Fruit fly (Drosophila melanogaster): ENCODE measurements around the gene CG46312.

Gene CG46312

DNA sequence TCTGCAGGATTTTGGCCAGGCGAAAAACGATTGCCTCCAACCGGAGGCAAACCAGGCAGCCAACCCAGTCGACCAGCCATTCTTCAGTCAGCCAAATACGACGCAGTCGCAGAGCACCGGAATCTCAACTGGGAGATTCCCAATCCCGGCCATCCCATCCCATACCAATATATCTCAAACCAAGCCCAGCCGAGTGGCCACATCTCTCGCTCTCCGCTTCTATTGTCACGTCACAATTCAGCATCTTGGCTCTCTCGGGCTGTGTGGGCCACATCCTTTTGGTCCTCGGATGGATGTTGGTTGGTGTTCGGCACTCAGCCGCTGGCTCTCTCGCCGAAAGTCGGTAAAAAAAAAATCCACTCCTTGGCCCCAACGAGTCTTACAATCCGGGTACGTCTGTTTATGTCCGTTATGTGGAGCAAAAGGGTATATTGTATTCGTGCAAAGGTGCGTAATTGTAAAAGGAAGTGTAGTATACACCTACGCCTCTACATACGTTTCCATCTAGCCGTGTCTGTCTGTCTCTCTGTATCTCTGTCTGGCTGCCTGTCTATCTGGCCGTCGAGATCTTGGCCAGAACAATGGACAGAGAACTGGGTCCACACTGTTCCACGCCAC, 18.5 kb downstream of the CG46312 start, which contains the start of gene mmd:
Gene mmd (minus strand): TSS at position 3 of the 618 bp plus-strand sequence.
- TF ChIP-seq EcR (GFP tag; optimal IDR thresholded peaks at IDR 0.05), result no peak
- TF ChIP-seq Dll (optimal IDR thresholded peaks at IDR 0.05), result no peak
- no peak for TF ChIP-seq usp (GFP tag; optimal IDR thresholded peaks at IDR 0.05)

DNA sequence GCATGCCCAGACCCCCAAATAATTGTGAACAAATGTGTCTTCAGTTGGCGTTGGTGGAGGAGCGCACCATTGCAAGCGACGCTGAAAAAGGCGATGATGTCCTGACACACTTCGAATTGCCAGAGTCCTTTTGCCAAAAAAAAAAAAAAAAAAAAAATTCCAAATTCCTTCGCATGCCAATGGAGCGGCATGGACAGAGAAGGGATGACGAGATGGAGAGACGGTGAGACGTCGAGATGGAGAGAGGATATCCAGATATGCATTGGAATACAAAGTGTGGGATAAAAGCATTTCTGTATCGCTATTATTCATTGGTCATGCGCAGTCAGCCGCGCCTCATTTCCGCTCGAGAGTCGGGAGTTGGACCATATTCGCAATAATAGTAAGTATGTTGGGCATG, 20.2 kb downstream of the CG46312 start:
- TF ChIP-seq psq (optimal IDR thresholded peaks at IDR 0.05) (no peak), CG8478 (optimal IDR thresholded peaks at IDR 0.05) (no peak), Dll (optimal IDR thresholded peaks at IDR 0.05) (no peak), pan (optimal IDR thresholded peaks at IDR 0.05) (no peak), usp (GFP tag; optimal IDR thresholded peaks at IDR 0.05) (no peak), EcR (GFP tag; optimal IDR thresholded peaks at IDR 0.05) (no peak)

DNA sequence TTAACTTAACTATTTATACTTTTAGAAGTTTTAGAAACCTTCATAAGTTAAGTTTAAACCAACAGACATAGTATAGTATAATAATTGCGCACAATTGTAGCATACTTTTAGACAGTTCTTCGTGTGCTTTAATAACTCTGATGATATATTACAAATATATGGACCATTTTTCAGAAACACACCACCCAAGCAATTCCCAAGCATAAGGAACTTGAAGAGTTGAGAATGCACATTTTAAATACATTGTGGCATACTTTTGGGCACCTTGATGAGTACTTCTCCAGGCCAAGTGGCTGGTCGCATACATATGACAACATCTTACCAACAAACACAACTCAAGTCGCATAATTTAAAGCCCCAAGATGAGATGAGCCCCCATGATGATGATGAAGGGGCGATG, 22.2 kb downstream of the CG46312 start:
- TF ChIP-seq psq (optimal IDR thresholded peaks at IDR 0.05) (no peak), EcR (GFP tag; optimal IDR thresholded peaks at IDR 0.05) (no peak), pan (optimal IDR thresholded peaks at IDR 0.05) (no peak), usp (GFP tag; optimal IDR thresholded peaks at IDR 0.05) (no peak), Dll (optimal IDR thresholded peaks at IDR 0.05) (no peak), CG8478 (optimal IDR thresholded peaks at IDR 0.05) (no peak)

DNA sequence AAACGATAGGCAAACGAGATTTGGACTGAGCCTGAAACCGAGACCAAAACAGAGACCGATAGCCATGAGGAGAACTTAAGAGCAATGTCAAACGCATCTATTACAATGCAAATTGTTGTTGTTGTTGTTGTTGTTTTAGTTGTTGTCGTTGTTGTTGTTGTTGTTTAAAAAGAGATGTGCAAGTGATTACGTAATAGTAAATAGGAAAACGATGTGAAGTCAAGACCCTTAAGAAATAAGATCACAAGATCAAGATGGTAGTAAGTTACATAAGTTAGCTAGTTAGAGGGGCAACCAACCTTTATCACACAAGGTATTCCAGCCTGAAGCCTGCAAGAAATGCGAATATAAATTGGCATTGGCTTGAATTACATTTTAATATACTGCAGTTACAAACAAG, 41.7 kb downstream of the CG46312 start:
- TF ChIP-seq Dll (optimal IDR thresholded peaks at IDR 0.05) (no peak), pan (optimal IDR thresholded peaks at IDR 0.05) (no peak), psq (optimal IDR thresholded peaks at IDR 0.05) (no peak), EcR (GFP tag; optimal IDR thresholded peaks at IDR 0.05) (no peak), usp (GFP tag; optimal IDR thresholded peaks at IDR 0.05) (no peak), CG8478 (optimal IDR thresholded peaks at IDR 0.05) (no peak)

DNA sequence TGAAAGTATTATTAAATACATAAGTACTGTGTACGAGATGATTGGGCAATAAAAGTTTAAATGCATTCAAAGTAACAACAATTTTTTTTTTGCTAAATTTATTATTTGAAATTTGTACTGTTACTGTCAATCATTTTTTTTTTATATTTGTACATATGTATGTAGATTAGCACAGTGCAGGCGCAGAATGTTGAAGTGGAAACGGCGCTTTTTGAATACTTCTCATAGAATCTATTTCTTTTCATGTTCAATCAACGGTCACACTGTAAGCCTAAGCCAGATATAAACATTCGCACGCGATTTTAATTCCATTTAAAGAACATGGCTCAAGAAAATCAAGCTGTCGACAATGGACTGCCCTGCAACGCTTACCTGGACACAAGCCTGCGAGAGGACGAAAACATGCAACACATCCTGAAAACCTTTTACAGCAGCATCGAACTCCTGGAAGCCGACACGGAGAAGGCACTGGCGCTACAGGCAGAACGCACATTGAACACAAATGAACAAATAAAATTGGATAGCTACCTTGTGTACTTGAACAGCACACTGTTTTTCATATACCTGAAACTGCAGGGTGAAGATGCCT, 46.9 kb downstream of the CG46312 start, which contains the start of gene Rrp47:
Gene Rrp47 (plus strand): TSS at position 163 of the 589 bp plus-strand sequence.
- TF ChIP-seq usp (GFP tag; optimal IDR thresholded peaks at IDR 0.05) (no peak), psq (optimal IDR thresholded peaks at IDR 0.05) (no peak), pan (optimal IDR thresholded peaks at IDR 0.05) (no peak)

DNA sequence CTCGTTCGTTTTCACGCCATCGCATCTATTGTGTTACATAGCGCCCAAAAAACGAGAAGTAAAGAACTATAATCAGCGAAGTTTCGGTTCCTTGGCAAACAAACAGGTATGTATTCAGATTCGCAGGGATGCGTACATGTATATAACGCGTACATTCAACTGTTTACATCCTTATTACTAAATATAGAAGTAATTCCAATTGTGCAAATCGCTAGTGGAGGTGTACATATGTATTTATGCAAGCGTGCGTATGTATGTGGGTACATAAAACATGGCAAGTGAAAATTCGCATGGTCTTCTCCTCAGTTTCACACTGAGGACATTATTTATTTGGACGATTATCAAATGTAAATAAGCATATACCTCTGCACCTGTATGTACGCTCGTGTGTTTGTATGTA, 50.2 kb downstream of the CG46312 start:
- TF ChIP-seq pan (optimal IDR thresholded peaks at IDR 0.05) (no peak), psq (optimal IDR thresholded peaks at IDR 0.05) (no peak), Dll (optimal IDR thresholded peaks at IDR 0.05) (no peak), usp (GFP tag; optimal IDR thresholded peaks at IDR 0.05) (no peak), CG8478 (optimal IDR thresholded peaks at IDR 0.05) (no peak), EcR (GFP tag; optimal IDR thresholded peaks at IDR 0.05) (no peak)

DNA sequence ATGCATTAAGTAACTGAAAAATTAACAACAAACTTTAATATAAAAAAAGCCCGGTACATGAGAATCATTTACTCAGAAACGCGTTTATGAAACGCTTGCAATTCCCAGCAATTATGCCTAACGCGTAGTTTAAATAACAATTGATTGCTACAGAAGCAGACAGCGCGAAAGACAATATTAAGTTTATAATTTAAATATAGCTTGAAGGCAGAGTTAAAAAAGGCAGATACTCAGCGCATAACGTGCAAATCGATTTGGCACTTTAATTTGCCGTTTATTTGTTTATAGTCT, 50.9 kb downstream of the CG46312 start, which contains the start of gene CG8924:
Gene CG8924 (plus strand): TSS at position 122 of the 291 bp plus-strand sequence.
- TF ChIP-seq pan (optimal IDR thresholded peaks at IDR 0.05) (no peak), Dll (optimal IDR thresholded peaks at IDR 0.05) (no peak), psq (optimal IDR thresholded peaks at IDR 0.05) (no peak), EcR (GFP tag; optimal IDR thresholded peaks at IDR 0.05) (no peak), CG8478 (optimal IDR thresholded peaks at IDR 0.05) (no peak), usp (GFP tag; optimal IDR thresholded peaks at IDR 0.05) (no peak)

DNA sequence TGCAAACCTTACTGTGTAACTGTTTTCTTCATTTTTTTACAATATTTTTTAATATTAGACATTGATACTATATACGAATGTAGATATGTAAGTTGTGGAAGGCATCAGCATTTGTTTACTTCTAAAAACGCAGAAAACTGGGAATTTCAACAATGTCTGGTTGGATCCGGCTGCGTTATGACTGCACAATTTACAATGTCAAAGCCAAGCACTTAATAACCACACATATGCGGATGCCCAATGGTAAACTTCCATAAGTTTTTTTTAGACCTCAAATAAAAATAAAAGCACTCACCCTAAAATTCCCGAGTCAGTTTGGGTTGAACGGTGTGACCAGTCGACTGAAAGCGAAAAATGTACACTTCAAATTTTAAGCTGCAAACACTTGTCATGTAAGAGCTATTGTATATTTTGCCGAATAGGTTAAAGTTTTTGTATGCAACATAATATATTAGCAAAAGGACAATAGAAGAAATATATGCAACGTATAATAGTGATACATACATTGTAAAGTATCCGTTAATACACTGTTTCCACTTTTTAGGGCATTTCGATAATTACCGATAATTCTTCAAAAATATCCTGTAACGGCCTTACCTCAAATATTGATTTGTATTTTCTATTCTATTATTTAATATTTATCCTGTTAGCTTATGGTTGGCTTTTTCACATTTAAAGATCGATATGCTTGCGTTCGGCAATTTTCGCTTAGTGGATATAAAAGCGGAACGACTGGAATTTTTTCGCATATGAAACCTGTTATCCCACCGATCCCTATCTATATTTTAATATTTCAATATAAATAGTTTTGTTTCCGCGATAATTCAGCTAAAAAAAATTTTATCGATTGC, 51.4 kb downstream of the CG46312 start, which contains the start of gene Stim:
Gene Stim (minus strand): TSS at position 347 of the 851 bp plus-strand sequence.
- TF ChIP-seq pan (optimal IDR thresholded peaks at IDR 0.05) (no peak), Dll (optimal IDR thresholded peaks at IDR 0.05) (no peak), EcR (GFP tag; optimal IDR thresholded peaks at IDR 0.05) (no peak), psq (optimal IDR thresholded peaks at IDR 0.05) (no peak), usp (GFP tag; optimal IDR thresholded peaks at IDR 0.05) (no peak), CG8478 (optimal IDR thresholded peaks at IDR 0.05) (no peak)
